Fruit fly (Drosophila melanogaster) whole organism, embryonic: ENCODE results near the gene mbc.

Experiments
- Ada2b ChIP-seq: fragments of 200-800 bp; sonication (Bioruptor generic); IDR thresholded peaks from 2 replicates; pipeline ENCODE4 v1.3.6; 2022; ENCODE audit warnings: missing biosample characterization, missing genetic modification characterization
- Atf6 ChIP-seq: fragments of 200-800 bp; sonication (Bioruptor generic); IDR thresholded peaks from 2 replicates; pipeline ENCODE4 v1.3.6; 2022; ENCODE audit warnings: missing biosample characterization, missing genetic modification characterization
- Bdp1 ChIP-seq: fragments of 200-800 bp; sonication (Bioruptor generic); optimal IDR thresholded peaks from 3 replicates; lab custom pipeline; 2016; ENCODE audit warnings: missing biosample characterization, missing genetic modification characterization
- Bteb2 ChIP-seq: fragments of 200-800 bp; sonication (Bioruptor generic); optimal IDR thresholded peaks from 2 replicates; lab custom pipeline; 2016; ENCODE audit warnings: missing biosample characterization, missing genetic modification characterization
- CG11247 ChIP-seq: fragments of 200-800 bp; sonication (Bioruptor generic); IDR thresholded peaks from 2 replicates; pipeline ENCODE4 v1.3.6; 2022; ENCODE audit warnings: missing biosample characterization, missing genetic modification characterization
- CG12104 ChIP-seq: fragments of 200-800 bp; sonication (Bioruptor generic); optimal IDR thresholded peaks from 3 replicates; lab custom pipeline; 2016; ENCODE audit warnings: missing biosample characterization, missing genetic modification characterization
- CG13424 ChIP-seq: fragments of 200-800 bp; sonication (Bioruptor generic); optimal IDR thresholded peaks from 2 replicates; lab custom pipeline; 2019; ENCODE audit warnings: missing biosample characterization, mild to moderate bottlenecking, missing genetic modification characterization, moderate library complexity
- CG13894 ChIP-seq: fragments of 200-800 bp; sonication (Bioruptor generic); optimal IDR thresholded peaks from 3 replicates; lab custom pipeline; 2018; ENCODE audit warnings: missing biosample characterization, mild to moderate bottlenecking, missing genetic modification characterization, moderate library complexity
- CG14710 ChIP-seq: fragments of 200-800 bp; sonication (Bioruptor generic); optimal IDR thresholded peaks from 3 replicates; lab custom pipeline; 2019; ENCODE audit warnings: missing biosample characterization, mild to moderate bottlenecking, missing genetic modification characterization, moderate library complexity
- CG15073 ChIP-seq: fragments of 200-800 bp; sonication (Bioruptor generic); optimal IDR thresholded peaks from 2 replicates; lab custom pipeline; 2016; ENCODE audit warnings: missing biosample characterization, missing genetic modification characterization
- CG15479 ChIP-seq: fragments of 200-800 bp; sonication (Bioruptor generic); optimal IDR thresholded peaks from 3 replicates; lab custom pipeline; 2019; ENCODE audit warnings: missing biosample characterization, mild to moderate bottlenecking, missing genetic modification characterization, moderate library complexity
- CG16815 ChIP-seq: fragments of 200-800 bp; sonication (Bioruptor generic); optimal IDR thresholded peaks from 3 replicates; lab custom pipeline; 2017; ENCODE audit warnings: missing biosample characterization, mild to moderate bottlenecking, missing genetic modification characterization
- CG17328 ChIP-seq: fragments of 200-800 bp; sonication (Bioruptor generic); IDR thresholded peaks from 2 replicates; pipeline ENCODE4 v1.3.6; 2022; ENCODE audit warnings: missing biosample characterization, missing genetic modification characterization
- CG17359 ChIP-seq: fragments of 200-800 bp; sonication (Bioruptor generic); optimal IDR thresholded peaks from 3 replicates; lab custom pipeline; 2018; ENCODE audit warnings: missing biosample characterization, mild to moderate bottlenecking, missing genetic modification characterization, moderate library complexity
- CG17361 ChIP-seq: fragments of 200-800 bp; sonication (Bioruptor generic); IDR thresholded peaks from 3 replicates; pipeline ENCODE4 v1.3.6; 2022; ENCODE audit warnings: missing biosample characterization, missing genetic modification characterization
- CG2712 ChIP-seq: fragments of 200-800 bp; optimal IDR thresholded peaks from 3 replicates; lab custom pipeline; 2019; ENCODE audit warnings: missing biosample characterization, mild to moderate bottlenecking, missing genetic modification characterization, moderate library complexity
- CG31388 ChIP-seq: fragments of 200-800 bp; sonication (Bioruptor generic); optimal IDR thresholded peaks from 2 replicates; lab custom pipeline; 2016; ENCODE audit warnings: missing biosample characterization, missing genetic modification characterization
- CG31441 ChIP-seq: fragments of 200-800 bp; sonication (Bioruptor generic); IDR thresholded peaks from 2 replicates; pipeline ENCODE4 v1.3.6; 2022; ENCODE audit warnings: missing biosample characterization, missing genetic modification characterization
- CG6689 ChIP-seq: fragments of 200-800 bp; sonication (Bioruptor generic); IDR thresholded peaks from 2 replicates; pipeline ENCODE4 v1.3.6; 2022; ENCODE audit warnings: missing biosample characterization, missing genetic modification characterization
- CG7745 ChIP-seq: fragments of 200-800 bp; sonication (Bioruptor generic); optimal IDR thresholded peaks from 2 replicates; lab custom pipeline; 2018; ENCODE audit warnings: missing biosample characterization, mild to moderate bottlenecking, missing genetic modification characterization, moderate library complexity
- CoRest ChIP-seq: fragments of 200-800 bp; sonication (Bioruptor generic); optimal IDR thresholded peaks from 3 replicates; lab custom pipeline; 2018; ENCODE audit warnings: missing biosample characterization, mild to moderate bottlenecking, missing genetic modification characterization, moderate library complexity
- Deaf1 ChIP-seq: fragments of 200-800 bp; optimal IDR thresholded peaks from 3 replicates; lab custom pipeline; 2019; ENCODE audit warnings: missing biosample characterization, mild to moderate bottlenecking, missing genetic modification characterization, moderate library complexity
- Drgx ChIP-seq: fragments of 200-800 bp; sonication (Bioruptor generic); IDR thresholded peaks from 2 replicates; pipeline ENCODE4 v1.3.6; 2022; ENCODE audit warnings: missing biosample characterization, missing genetic modification characterization
- Fer1 ChIP-seq: fragments of 200-800 bp; sonication (Bioruptor generic); optimal IDR thresholded peaks from 2 replicates; lab custom pipeline; 2017; ENCODE audit warnings: missing biosample characterization, mild to moderate bottlenecking, missing genetic modification characterization
- HLH4C ChIP-seq: fragments of 200-800 bp; sonication (Bioruptor generic); IDR thresholded peaks from 3 replicates; pipeline ENCODE4 v1.3.6; 2022; ENCODE audit warnings: missing biosample characterization, missing genetic modification characterization; ENCODE audit not compliant: partially characterized antibody
- Hmr ChIP-seq: fragments of 200-800 bp; sonication (Bioruptor generic); optimal IDR thresholded peaks from 3 replicates; lab custom pipeline; 2017; ENCODE audit warnings: mild to moderate bottlenecking, missing biosample characterization, missing genetic modification reagents, missing genetic modification characterization
- Meics ChIP-seq: fragments of 200-800 bp; sonication (Bioruptor generic); optimal IDR thresholded peaks from 2 replicates; lab custom pipeline; 2017; ENCODE audit warnings: missing biosample characterization, mild to moderate bottlenecking, missing genetic modification characterization
- NFAT ChIP-seq: fragments of 200-800 bp; sonication (Bioruptor generic); IDR thresholded peaks from 2 replicates; pipeline ENCODE4 v1.3.6; 2022; ENCODE audit warnings: missing biosample characterization, missing genetic modification characterization
- Nf-YA ChIP-seq: fragments of 200-800 bp; sonication (Bioruptor generic); IDR thresholded peaks from 2 replicates; pipeline ENCODE4 v1.3.6; 2022; ENCODE audit warnings: missing biosample characterization, missing genetic modification characterization
- Ptx1 ChIP-seq: fragments of 200-800 bp; sonication (Bioruptor generic); IDR thresholded peaks from 2 replicates; pipeline ENCODE4 v1.3.6; 2022; ENCODE audit warnings: missing biosample characterization, missing genetic modification characterization
- Vsx1 ChIP-seq: fragments of 200-800 bp; sonication (Bioruptor generic); optimal IDR thresholded peaks from 2 replicates; lab custom pipeline; 2017; ENCODE audit warnings: missing biosample characterization, mild to moderate bottlenecking, missing genetic modification characterization, missing genetic modification reagents
- Xrp1 ChIP-seq: fragments of 200-800 bp; sonication (Bioruptor generic); IDR thresholded peaks from 2 replicates; pipeline ENCODE4 v1.3.6; 2022; ENCODE audit warnings: missing biosample characterization, missing genetic modification characterization
- ap ChIP-seq: fragments of 200-800 bp; sonication (Bioruptor generic); IDR thresholded peaks from 2 replicates; pipeline ENCODE4 v1.3.6; 2022; ENCODE audit warnings: missing biosample characterization, missing genetic modification characterization
- bsh ChIP-seq, 2 experiments: fragments of 200-800 bp; sonication (Bioruptor generic); optimal IDR thresholded peaks; 2 replicates each; lab custom pipeline; 2017 to 2018; ENCODE audit warnings: mild to moderate bottlenecking in 2 of 2, missing biosample characterization in 2 of 2, missing genetic modification characterization in 2 of 2, moderate library complexity in 1 of 2
- dati ChIP-seq: fragments of 200-800 bp; sonication (Bioruptor generic); IDR thresholded peaks from 2 replicates; pipeline ENCODE4 v1.3.6; 2022; ENCODE audit warnings: missing biosample characterization, missing genetic modification characterization
- dmrt99B ChIP-seq: fragments of 200-800 bp; sonication (Bioruptor generic); optimal IDR thresholded peaks from 2 replicates; lab custom pipeline; 2018; ENCODE audit warnings: missing biosample characterization, mild to moderate bottlenecking, missing genetic modification characterization, moderate library complexity
- fd96Cb ChIP-seq: fragments of 200-800 bp; sonication (Bioruptor generic); optimal IDR thresholded peaks from 2 replicates; lab custom pipeline; 2018; ENCODE audit warnings: missing biosample characterization, mild to moderate bottlenecking, missing genetic modification characterization, moderate library complexity
- gem ChIP-seq: fragments of 200-800 bp; sonication (Bioruptor generic); optimal IDR thresholded peaks from 2 replicates; lab custom pipeline; 2019; ENCODE audit warnings: missing biosample characterization, mild to moderate bottlenecking, missing genetic modification characterization, moderate library complexity
- grau ChIP-seq: fragments of 200-800 bp; optimal IDR thresholded peaks from 3 replicates; lab custom pipeline; 2019; ENCODE audit warnings: missing biosample characterization, mild to moderate bottlenecking, missing genetic modification characterization, moderate library complexity
- jigr1 ChIP-seq: fragments of 200-800 bp; sonication (Bioruptor generic); IDR thresholded peaks from 3 replicates; pipeline ENCODE4 v1.3.6; 2022; ENCODE audit warnings: missing biosample characterization, missing genetic modification characterization
- lab ChIP-seq: fragments of 200-800 bp; sonication (Bioruptor generic); optimal IDR thresholded peaks from 3 replicates; lab custom pipeline; 2017; ENCODE audit warnings: missing biosample characterization, missing genetic modification characterization, mild to moderate bottlenecking, moderate library complexity, missing genetic modification reagents
- lmd ChIP-seq: fragments of 200-800 bp; sonication (Bioruptor generic); IDR thresholded peaks from 2 replicates; pipeline ENCODE4 v1.3.6; 2022; ENCODE audit warnings: missing biosample characterization, missing genetic modification characterization
- nom ChIP-seq: fragments of 200-800 bp; sonication (Bioruptor generic); optimal IDR thresholded peaks from 2 replicates; lab custom pipeline; 2017; ENCODE audit warnings: missing biosample characterization, missing genetic modification characterization, mild to moderate bottlenecking, moderate library complexity, missing genetic modification reagents
- pan ChIP-seq, 4 experiments: fragments of >200 bp in 3 of 4; fragments of 200-800 bp in 1 of 4; sonication (Bioruptor generic) in 1 of 4; optimal IDR thresholded peaks in 3 of 4; IDR thresholded peaks in 1 of 4; 2 replicates each; pipeline versions ENCODE4 v1.3.6 to Lab custom; 2017 to 2022; ENCODE audit warnings: missing biosample characterization in 2 of 4, missing genetic modification characterization in 2 of 4, mixed read lengths in 1 of 4
- sens ChIP-seq: fragments of 200-800 bp; sonication (Bioruptor generic); peaks from one replicate; lab custom pipeline; 2016; ENCODE audit warnings: missing biosample characterization, missing genetic modification characterization
- stc ChIP-seq: fragments of 200-800 bp; sonication (Bioruptor generic); IDR thresholded peaks from 2 replicates; pipeline ENCODE4 v1.3.6; 2022; ENCODE audit warnings: missing biosample characterization, missing genetic modification characterization
- vvl ChIP-seq: fragments of 200-800 bp; sonication (Bioruptor generic); IDR thresholded peaks from 2 replicates; pipeline ENCODE4 v1.3.6; 2022; ENCODE audit warnings: missing biosample characterization, missing genetic modification characterization
- wdn ChIP-seq: fragments of 200-800 bp; sonication (Bioruptor generic); IDR thresholded peaks from 2 replicates; pipeline ENCODE4 v1.3.6; 2022; ENCODE audit warnings: missing biosample characterization, missing genetic modification characterization
- zfh1 ChIP-seq: fragments of 200-800 bp; sonication (Bioruptor generic); IDR thresholded peaks from 3 replicates; pipeline ENCODE4 v1.3.6; 2022; ENCODE audit warnings: missing biosample characterization, missing genetic modification characterization

mbc gene

DNA sequence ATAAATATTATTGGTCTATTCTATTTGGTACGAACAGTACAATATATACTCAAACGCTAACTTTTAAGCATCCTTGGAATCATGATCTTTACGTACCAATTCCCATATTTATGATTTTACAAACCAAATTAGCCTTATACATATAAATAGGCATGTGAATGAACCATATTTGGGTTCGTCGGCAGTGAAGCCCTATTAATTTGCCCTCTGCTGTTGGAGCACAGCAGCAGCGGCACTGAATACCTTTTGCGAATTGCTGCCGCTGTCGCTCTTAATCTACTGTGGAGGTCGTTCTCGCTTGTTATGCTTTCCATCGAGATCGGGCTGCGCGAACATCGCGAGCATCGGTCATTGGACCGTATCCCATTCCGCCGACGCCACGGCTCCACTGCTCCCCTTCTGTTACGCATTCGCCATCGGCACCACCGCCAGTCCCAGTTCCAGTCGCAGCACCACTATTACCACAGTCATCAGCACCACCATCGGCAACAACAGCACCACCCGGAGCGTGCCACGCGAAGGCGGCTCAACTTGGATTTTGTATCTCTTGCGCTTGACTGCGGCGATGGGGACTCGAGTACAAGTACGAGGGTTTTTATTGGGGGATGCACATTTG is 6.9 kb downstream of the mbc start (continued):
- TF ChIP-seq bsh (GFP tag; optimal IDR thresholded peaks at IDR 0.05; lab: Kevin White, UChicago) (peak; percentile 13 to 56), lab (peak; percentile 10), CG15479 (no peak), ap (GFP tag; lab: Robert Waterston, UW) (no peak), CG17361 (peak; percentile 41; the same call in 1 of the 3 replicates), Atf6 (GFP tag; lab: Robert Waterston, UW) (peak; percentile 61), Ada2b (no peak), CG15073 (GFP tag; lab: Kevin White, UChicago) (no peak), vvl (GFP tag; lab: Robert Waterston, UW) (peak; percentile 43; the same call in 1 of the 2 replicates), lmd (peak; percentile 15; the same call in 1 of the 2 replicates), CG2712 (peak; percentile 16), grau (peak; percentile 27), sens (GFP tag; lab: Kevin White, UChicago) (peak; percentile 65), nom (GFP tag; lab: Kevin White, UChicago) (peak; percentile 69), dati (GFP tag; lab: Robert Waterston, UW) (0 out of 2 replicates have a peak, but pooled peaks have one; percentile 25), Bteb2 (GFP tag; lab: Kevin White, UChicago) (no peak), Xrp1 (GFP tag; lab: Robert Waterston, UW) (peak; percentile 4; the same call in 1 of the 2 replicates), Ptx1 (GFP tag; lab: Robert Waterston, UW) (peak; percentile 32; the same call in 1 of the 2 replicates), CG31388 (GFP tag; lab: Kevin White, UChicago) (no peak), HLH4C (no peak), Meics (peak; percentile 38), Fer1 (no peak), CG17359 (tag; lab: Kevin White, UChicago) (peak; percentile 20), Nf-YA (GFP tag; lab: Robert Waterston, UW) (no peak), Vsx1 (GFP tag; lab: Kevin White, UChicago) (no peak), CG13894 (tag; lab: Kevin White, UChicago) (no peak), dmrt99B (peak; percentile 2), CG12104 (GFP tag; lab: Kevin White, UChicago) (no peak), pan (optimal IDR thresholded peaks at IDR 0.05; lab: Kevin White, UChicago) (no peak), pan (GFP tag; optimal IDR thresholded peaks at IDR 0.05 in 1 of 2, IDR thresholded peaks at IDR 0.05 in 1 of 2) (peak in 1 of 2 experiments; percentile 19), Drgx (GFP tag; lab: Robert Waterston, UW) (no peak), CG13424 (tag; lab: Kevin White, UChicago) (no peak), stc (no peak), gem (tag; lab: Kevin White, UChicago) (peak; percentile 47), fd96Cb (tag; lab: Kevin White, UChicago) (peak; percentile 3), jigr1 (GFP tag; lab: Robert Waterston, UW) (no peak), NFAT (GFP tag; lab: Robert Waterston, UW) (no peak), CoRest (tag; lab: Kevin White, UChicago) (peak; percentile 16), CG14710 (tag; lab: Kevin White, UChicago) (no peak), CG17328 (no peak), CG11247 (GFP tag; lab: Robert Waterston, UW) (no peak), CG7745 (tag; lab: Kevin White, UChicago) (no peak), Bdp1 (no peak), CG31441 (GFP tag; lab: Robert Waterston, UW) (peak; percentile 32; the same call in 1 of the 2 replicates), wdn (GFP tag; lab: Robert Waterston, UW) (peak; percentile 34; the same call in 1 of the 2 replicates), CG6689 (GFP tag; lab: Robert Waterston, UW) (peak; percentile 14; the same call in 1 of the 2 replicates), zfh1 (GFP tag; lab: Robert Waterston, UW) (0 out of 3 replicates have a peak, but pooled peaks have one; percentile 13), CG16815 (GFP tag; lab: Kevin White, UChicago) (no peak), Hmr (GFP tag; lab: Kevin White, UChicago) (peak; percentile 16), Deaf1 (no peak)
